Worm (Caenorhabditis elegans) whole organism, L2 larva: ENCODE data around the gene btb-6.

Experiments used
- crh-2 ChIP-seq: sonication (generic microtip); optimal IDR thresholded peaks from 2 replicates; lab custom pipeline; 2017; ENCODE audit warnings: missing biosample characterization, missing genetic modification characterization
- elt-3 ChIP-seq: sonication (generic microtip); optimal IDR thresholded peaks from 2 replicates; lab custom pipeline; 2017; ENCODE audit warnings: missing biosample characterization, missing genetic modification characterization
- lin-13 ChIP-seq: fragments of 150-350 bp; optimal IDR thresholded peaks from 2 replicates; lab custom pipeline; 2014; ENCODE audit warnings: missing biosample characterization, missing genetic modification reagents, missing genetic modification characterization
- mdl-1 ChIP-seq, 2 experiments: fragments of 150-350 bp in 1 of 2; sonication (generic microtip) in 1 of 2; optimal IDR thresholded peaks; 2 replicates each; lab custom pipeline; 2017; ENCODE audit warnings: missing biosample characterization in 2 of 2, missing genetic modification characterization in 2 of 2
- zag-1 ChIP-seq: fragments of 150-350 bp; optimal IDR thresholded peaks from 2 replicates; lab custom pipeline; 2014; ENCODE audit warnings: missing biosample characterization, missing genetic modification characterization
- ztf-11 ChIP-seq: sonication (generic microtip); optimal IDR thresholded peaks from 2 replicates; lab custom pipeline; 2017; ENCODE audit warnings: missing biosample characterization, missing genetic modification characterization

DNA sequence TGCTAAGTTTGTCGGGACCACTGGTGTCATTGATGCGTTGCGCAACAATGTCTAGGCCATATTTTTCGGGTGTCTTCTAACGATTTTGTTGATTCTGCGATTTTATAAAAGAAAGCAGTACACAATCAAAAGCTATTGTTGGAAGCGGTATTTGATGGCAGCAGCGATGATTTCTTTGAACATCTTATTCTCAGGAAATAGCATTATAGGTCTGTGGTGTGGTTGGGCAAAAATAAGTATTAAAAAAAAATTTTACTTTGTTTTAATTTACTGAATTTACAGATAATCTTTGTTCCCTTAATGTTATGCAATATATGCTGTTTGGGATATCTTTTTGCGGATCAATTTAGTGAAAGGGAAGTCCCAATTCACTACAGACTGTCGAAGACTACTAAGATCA lies 41.9 kb downstream of the btb-6 start, which contains the start of gene F36H5.10:
- TF ChIP-seq mdl-1 (tag; optimal IDR thresholded peaks at IDR 0.05; lab: Kevin White, UChicago), result no peak
- TF ChIP-seq crh-2 (tag; lab: Kevin White, UChicago), result no peak
- TF ChIP-seq zag-1 (tag; lab: Kevin White, UChicago), result no peak
- TF ChIP-seq lin-13, result no peak
- no peak for TF ChIP-seq ztf-11 (tag; lab: Kevin White, UChicago)
- no peak for TF ChIP-seq elt-3 (tag; lab: Kevin White, UChicago)
